Worm (Caenorhabditis elegans) whole organism, L2 larva: ENCODE data around the gene mip-2.

ENCODE experiments used
- F13H6.1 ChIP-seq: sonication (generic microtip); optimal IDR thresholded peaks from 2 replicates; lab custom pipeline; 2016; ENCODE audit warnings: missing genetic modification characterization, missing compliant biosample characterization
- ZK546.5 ChIP-seq: sonication (generic microtip); optimal IDR thresholded peaks from 2 replicates; lab custom pipeline; 2017; ENCODE audit warnings: missing biosample characterization, missing genetic modification characterization
- aly-2 ChIP-seq: fragments of 150-350 bp; optimal IDR thresholded peaks from 2 replicates; lab custom pipeline; 2014; ENCODE audit warnings: missing biosample characterization, missing genetic modification characterization
- dmd-4 ChIP-seq: sonication (generic microtip); optimal IDR thresholded peaks from 2 replicates; lab custom pipeline; 2017; ENCODE audit warnings: missing biosample characterization, missing genetic modification characterization
- elt-3 ChIP-seq: sonication (generic microtip); optimal IDR thresholded peaks from 2 replicates; lab custom pipeline; 2017; ENCODE audit warnings: missing biosample characterization, missing genetic modification characterization
- lin-39 ChIP-seq: fragments of 150-350 bp; optimal IDR thresholded peaks from 2 replicates; lab custom pipeline; 2014; ENCODE audit warnings: missing biosample characterization, missing genetic modification reagents, missing genetic modification characterization
- lsy-2 ChIP-seq, 2 experiments: fragments of 150-350 bp in 1 of 2; sonication (generic microtip) in 1 of 2; optimal IDR thresholded peaks; 2 replicates each; lab custom pipeline; 2014 to 2017; ENCODE audit warnings: missing biosample characterization in 2 of 2, missing genetic modification characterization in 2 of 2
- mdl-1 ChIP-seq, 2 experiments: fragments of 150-350 bp in 1 of 2; sonication (generic microtip) in 1 of 2; optimal IDR thresholded peaks; 2 replicates each; lab custom pipeline; 2017; ENCODE audit warnings: missing biosample characterization in 2 of 2, missing genetic modification characterization in 2 of 2
- nhr-11 ChIP-seq: fragments of 150-350 bp; optimal IDR thresholded peaks from 2 replicates; lab custom pipeline; 2014; ENCODE audit warnings: missing biosample characterization, missing genetic modification characterization
- nhr-77 ChIP-seq: fragments of 150-350 bp; optimal IDR thresholded peaks from 2 replicates; lab custom pipeline; 2014; ENCODE audit warnings: missing biosample characterization, missing genetic modification characterization
- skn-1 ChIP-seq: sonication (generic microtip); optimal IDR thresholded peaks from 2 replicates; lab custom pipeline; 2017; ENCODE audit warnings: missing biosample characterization, missing genetic modification characterization
- sma-9 ChIP-seq, 2 experiments: fragments of 150-350 bp in 1 of 2; sonication (generic microtip) in 1 of 2; optimal IDR thresholded peaks; 2 replicates each; lab custom pipeline; 2014 to 2016; ENCODE audit warnings: missing genetic modification characterization in 2 of 2, mild to moderate bottlenecking in 1 of 2, missing biosample characterization in 1 of 2, missing compliant biosample characterization in 1 of 2, missing genetic modification reagents in 1 of 2, moderate library complexity in 1 of 2
- unc-62 ChIP-seq: fragments of 150-350 bp; optimal IDR thresholded peaks from 2 replicates; lab custom pipeline; 2014; ENCODE audit warnings: missing biosample characterization, missing genetic modification reagents, missing genetic modification characterization
- ztf-11 ChIP-seq: sonication (generic microtip); optimal IDR thresholded peaks from 2 replicates; lab custom pipeline; 2017; ENCODE audit warnings: missing biosample characterization, missing genetic modification characterization

DNA sequence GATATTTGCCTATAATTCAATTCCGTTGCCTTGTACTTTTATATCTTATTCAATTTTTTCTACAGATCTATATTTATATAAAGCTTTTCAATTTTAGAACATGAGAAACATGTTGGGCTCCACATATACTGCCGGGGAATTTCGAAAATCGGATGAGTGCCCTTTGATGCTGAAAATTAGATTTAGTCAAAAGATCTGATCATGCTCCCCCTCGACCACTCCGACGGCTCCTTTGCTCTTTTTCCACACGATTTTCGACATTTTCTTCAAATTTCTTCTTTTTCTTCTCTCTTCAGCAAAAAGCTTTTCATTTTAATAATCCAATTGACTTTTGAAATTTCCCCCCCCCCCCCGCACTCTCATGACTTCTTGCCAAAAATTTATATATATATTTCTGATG, 9.7 kb upstream of the mip-2 start:
- no peak for TF ChIP-seq elt-3 (tag; lab: Kevin White, UChicago)
- TF ChIP-seq lin-39 (tag; lab: Kevin White, UChicago): no peak
- no peak for TF ChIP-seq aly-2 (tag; lab: Kevin White, UChicago)
- no peak for TF ChIP-seq nhr-77 (tag; lab: Kevin White, UChicago)
- TF ChIP-seq sma-9 (GFP tag; optimal IDR thresholded peaks at IDR 0.05; lab: Kevin White, UChicago): no peak
- no peak for TF ChIP-seq sma-9 (tag; optimal IDR thresholded peaks at IDR 0.05; lab: Kevin White, UChicago)
- no peak for TF ChIP-seq unc-62 (GFP tag; lab: Kevin White, UChicago)
- TF ChIP-seq ztf-11: no peak
- no peak for TF ChIP-seq mdl-1 (tag; optimal IDR thresholded peaks at IDR 0.05; lab: Kevin White, UChicago)
- TF ChIP-seq skn-1 (tag; lab: Kevin White, UChicago): no peak
- no peak for TF ChIP-seq dmd-4 (tag; lab: Kevin White, UChicago)
- no peak for TF ChIP-seq lsy-2 (tag; optimal IDR thresholded peaks at IDR 0.05; lab: Kevin White, UChicago)
- TF ChIP-seq F13H6.1 (tag; lab: Kevin White, UChicago): no peak
- no peak for TF ChIP-seq nhr-11 (tag; lab: Kevin White, UChicago)
- no peak for TF ChIP-seq ZK546.5
